Worm (Caenorhabditis elegans): Measurements from ENCODE around the gene F14F9.4.

DNA sequence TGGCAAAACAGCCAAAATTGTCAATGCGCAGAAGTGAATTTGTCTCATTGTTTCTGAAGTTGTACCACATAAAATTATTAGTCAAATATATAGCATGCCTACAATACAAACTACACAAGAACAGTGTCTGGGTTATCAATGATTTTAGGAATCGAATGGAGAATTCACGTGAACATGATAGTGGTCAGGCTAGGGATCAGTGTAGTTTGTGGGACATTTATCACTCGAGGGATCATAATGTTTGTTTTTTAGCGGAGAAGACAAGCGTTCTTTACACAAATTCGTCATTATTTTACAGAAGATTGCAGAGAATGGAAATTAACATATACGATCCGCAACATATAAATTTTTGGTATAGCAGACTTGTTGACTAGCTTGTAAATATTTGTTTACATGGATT, 44.7 kb downstream of the F14F9.4 start, which contains the start of gene ugt-51:
- no peak for TF ChIP-seq him-1 (tag; optimal IDR thresholded peaks at IDR 0.05)
- TF ChIP-seq W03F9.2 (tag; optimal IDR thresholded peaks at IDR 0.05), result no peak
- no peak for TF ChIP-seq dao-5 (tag; optimal IDR thresholded peaks at IDR 0.05)

All from whole organism, L4/young adult.